Worm (Caenorhabditis elegans) whole organism, L1 larva: ENCODE data around the gene nos-1.

ENCODE experiments used
- C34B4.2 ChIP-seq: sonication (generic microtip); optimal IDR thresholded peaks from 2 replicates; lab custom pipeline; 2017; ENCODE audit warnings: mild to moderate bottlenecking, missing genetic modification characterization, missing compliant biosample characterization
- F16B12.6 ChIP-seq: fragments of 150-350 bp; optimal IDR thresholded peaks from 2 replicates; lab custom pipeline; 2014; ENCODE audit warnings: missing biosample characterization, missing genetic modification characterization
- aha-1 ChIP-seq: fragments of 150-350 bp; optimal IDR thresholded peaks from 2 replicates; lab custom pipeline; 2014; ENCODE audit warnings: missing biosample characterization, missing genetic modification characterization
- alr-1 ChIP-seq: fragments of 200-800 bp; sonication (Bioruptor generic); optimal IDR thresholded peaks from 2 replicates; lab custom pipeline; 2018; ENCODE audit warnings: borderline replicate concordance, mild to moderate bottlenecking, missing genetic modification characterization, missing compliant biosample characterization
- aly-2 ChIP-seq: fragments of 150-350 bp; optimal IDR thresholded peaks from 2 replicates; lab custom pipeline; 2014; ENCODE audit warnings: missing biosample characterization, missing genetic modification characterization
- blmp-1 ChIP-seq: fragments of 150-350 bp; optimal IDR thresholded peaks from 2 replicates; lab custom pipeline; 2014; ENCODE audit warnings: missing biosample characterization, missing genetic modification characterization
- ceh-63 ChIP-seq: fragments of 200-800 bp; sonication (Bioruptor generic); optimal IDR thresholded peaks from 2 replicates; lab custom pipeline; 2018; ENCODE audit warnings: mild to moderate bottlenecking, missing genetic modification characterization, missing compliant biosample characterization
- ceh-8 ChIP-seq: fragments of 200-800 bp; sonication (Bioruptor generic); optimal IDR thresholded peaks from 2 replicates; lab custom pipeline; 2018; ENCODE audit warnings: mild to moderate bottlenecking, missing genetic modification characterization, moderate library complexity, missing compliant biosample characterization
- ces-1 ChIP-seq: fragments of 150-350 bp; optimal IDR thresholded peaks from 2 replicates; lab custom pipeline; 2014; ENCODE audit warnings: missing biosample characterization, missing genetic modification reagents, missing genetic modification characterization
- dpl-1 ChIP-seq, 3 experiments: fragments of 150-350 bp in 2 of 3; sonication (generic microtip) in 1 of 3; optimal IDR thresholded peaks; 2 replicates each; lab custom pipeline; 2014 to 2017; ENCODE audit warnings: missing biosample characterization in 3 of 3, missing genetic modification characterization in 3 of 3, missing genetic modification reagents in 3 of 3
- efl-1 ChIP-seq, 4 experiments: fragments of 150-350 bp; optimal IDR thresholded peaks in 3 of 4; peaks in 1 of 4; 1 replicate in 1 of 4; 2 replicates in 3 of 4; lab custom pipeline; 2014; ENCODE audit warnings: missing biosample characterization in 2 of 4, missing genetic modification characterization in 2 of 4, missing genetic modification reagents in 2 of 4
- efl-3 ChIP-seq: fragments of 200-800 bp; sonication (Bioruptor generic); optimal IDR thresholded peaks from 2 replicates; lab custom pipeline; 2018; ENCODE audit warnings: mild to moderate bottlenecking, missing genetic modification characterization, missing compliant biosample characterization
- egl-13 ChIP-seq: sonication (generic microtip); optimal IDR thresholded peaks from 2 replicates; lab custom pipeline; 2016; ENCODE audit warnings: missing genotype, missing genetic modification reagents, missing genetic modification characterization, missing compliant biosample characterization
- elt-2 ChIP-seq: sonication (generic microtip); optimal IDR thresholded peaks from 2 replicates; lab custom pipeline; 2016; ENCODE audit warnings: missing genetic modification characterization, mild to moderate bottlenecking, inconsistent platforms, missing compliant biosample characterization, missing genetic modification reagents
- fkh-4 ChIP-seq: sonication (generic microtip); optimal IDR thresholded peaks from 2 replicates; lab custom pipeline; 2016; ENCODE audit warnings: missing compliant biosample characterization, missing genetic modification characterization, borderline replicate concordance
- fkh-8 ChIP-seq: sonication (generic microtip); optimal IDR thresholded peaks from 2 replicates; lab custom pipeline; 2016; ENCODE audit warnings: mild to moderate bottlenecking, missing genetic modification characterization, missing compliant biosample characterization
- grh-1 ChIP-seq: fragments of 200-800 bp; sonication (Bioruptor generic); IDR thresholded peaks from 2 replicates; pipeline ENCODE4 v1.3.6; 2022; ENCODE audit warnings: missing genetic modification reagents, missing genetic modification characterization, missing compliant biosample characterization
- hlh-17 ChIP-seq: fragments of 200-800 bp; sonication (Bioruptor generic); optimal IDR thresholded peaks from 2 replicates; lab custom pipeline; 2018; ENCODE audit warnings: missing genetic modification characterization, mild to moderate bottlenecking, missing compliant biosample characterization, moderate library complexity, borderline replicate concordance
- hlh-4 ChIP-seq: sonication (generic microtip); optimal IDR thresholded peaks from 2 replicates; lab custom pipeline; 2016; ENCODE audit warnings: mild to moderate bottlenecking, missing genetic modification characterization, missing compliant biosample characterization
- hpl-2 ChIP-seq: fragments of 150-350 bp; optimal IDR thresholded peaks from 2 replicates; lab custom pipeline; 2014; ENCODE audit warnings: missing biosample characterization, missing genetic modification reagents, missing genetic modification characterization
- lin-13 ChIP-seq: fragments of 150-350 bp; optimal IDR thresholded peaks from 2 replicates; lab custom pipeline; 2014; ENCODE audit warnings: missing biosample characterization, missing genetic modification reagents, missing genetic modification characterization
- lin-14 ChIP-seq: fragments of 200-800 bp; sonication (Bioruptor generic); optimal IDR thresholded peaks from 2 replicates; lab custom pipeline; 2018; ENCODE audit warnings: mild to moderate bottlenecking, missing genetic modification characterization, moderate library complexity, missing compliant biosample characterization
- lin-35 ChIP-seq, 2 experiments: fragments of 150-350 bp; optimal IDR thresholded peaks; 2 replicates each; lab custom pipeline; 2014; ENCODE audit warnings: missing biosample characterization in 2 of 2, missing genetic modification characterization in 2 of 2, missing genetic modification reagents in 2 of 2
- mdl-1 ChIP-seq, 2 experiments: fragments of 150-350 bp; optimal IDR thresholded peaks; 2 replicates each; lab custom pipeline; 2014 to 2017; ENCODE audit warnings: missing biosample characterization in 2 of 2, missing genetic modification characterization in 2 of 2, inconsistent platforms in 1 of 2
- mef-2 ChIP-seq: fragments of 150-350 bp; optimal IDR thresholded peaks from 2 replicates; lab custom pipeline; 2014; ENCODE audit warnings: missing biosample characterization, missing genetic modification characterization
- nhr-20 ChIP-seq: sonication (generic microtip); optimal IDR thresholded peaks from 2 replicates; lab custom pipeline; 2016; ENCODE audit warnings: mild to moderate bottlenecking, missing genetic modification characterization, missing compliant biosample characterization
- nhr-28 ChIP-seq: fragments of 150-350 bp; optimal IDR thresholded peaks from 2 replicates; lab custom pipeline; 2014; ENCODE audit warnings: missing biosample characterization, missing genetic modification characterization
- nhr-71 ChIP-seq: sonication (generic microtip); optimal IDR thresholded peaks from 2 replicates; lab custom pipeline; 2016; ENCODE audit warnings: mild to moderate bottlenecking, missing genetic modification characterization, moderate library complexity, missing compliant biosample characterization
- nhr-76 ChIP-seq: sonication (generic microtip); optimal IDR thresholded peaks from 2 replicates; lab custom pipeline; 2017; ENCODE audit warnings: missing biosample characterization, missing genetic modification characterization
- nhr-77 ChIP-seq: fragments of 150-350 bp; optimal IDR thresholded peaks from 2 replicates; lab custom pipeline; 2014; ENCODE audit warnings: missing biosample characterization, missing genetic modification characterization
- nhr-84 ChIP-seq: sonication (generic microtip); optimal IDR thresholded peaks from 2 replicates; lab custom pipeline; 2017; ENCODE audit warnings: missing biosample characterization, missing genetic modification characterization
- nhr-85 ChIP-seq: sonication (generic microtip); peaks from one replicate; lab custom pipeline; 2016; ENCODE audit warnings: missing genetic modification characterization, inconsistent platforms, missing compliant biosample characterization
- nhr-90 ChIP-seq: sonication (generic microtip); optimal IDR thresholded peaks from 2 replicates; lab custom pipeline; 2016; ENCODE audit warnings: mild to moderate bottlenecking, missing genetic modification characterization, missing compliant biosample characterization; ENCODE audit not compliant: poor library complexity
- pax-3 ChIP-seq: fragments of 200-800 bp; sonication (Bioruptor generic); optimal IDR thresholded peaks from 2 replicates; lab custom pipeline; 2018; ENCODE audit warnings: mild to moderate bottlenecking, missing genetic modification characterization, moderate library complexity, missing compliant biosample characterization
- pqm-1 ChIP-seq: sonication (generic microtip); optimal IDR thresholded peaks from 3 replicates; lab custom pipeline; 2017; ENCODE audit warnings: missing biosample characterization, missing genetic modification characterization
- rnt-1 ChIP-seq: sonication (generic microtip); optimal IDR thresholded peaks from 2 replicates; lab custom pipeline; 2016; ENCODE audit warnings: mild to moderate bottlenecking, missing genetic modification characterization, moderate library complexity, missing compliant biosample characterization
- skn-1 ChIP-seq: fragments of 150-350 bp; optimal IDR thresholded peaks from 2 replicates; lab custom pipeline; 2014; ENCODE audit warnings: missing biosample characterization, missing genetic modification characterization
- sptf-1 ChIP-seq: fragments of 150-350 bp; optimal IDR thresholded peaks from 2 replicates; lab custom pipeline; 2014; ENCODE audit warnings: missing biosample characterization, missing genetic modification characterization
- swsn-7 ChIP-seq: sonication (generic microtip); optimal IDR thresholded peaks from 2 replicates; lab custom pipeline; 2016; ENCODE audit warnings: missing genetic modification characterization, missing compliant biosample characterization
- tbx-2 ChIP-seq: sonication (generic microtip); optimal IDR thresholded peaks from 2 replicates; lab custom pipeline; 2016; ENCODE audit warnings: missing genetic modification characterization, missing compliant biosample characterization
- tlp-1 ChIP-seq: fragments of 150-350 bp; optimal IDR thresholded peaks from 2 replicates; lab custom pipeline; 2014; ENCODE audit warnings: missing biosample characterization, missing genetic modification characterization
- unc-130 ChIP-seq: fragments of 150-350 bp; optimal IDR thresholded peaks from 2 replicates; lab custom pipeline; 2017; ENCODE audit warnings: missing biosample characterization, missing genetic modification characterization, inconsistent platforms
- unc-30 ChIP-seq: sonication (generic microtip); optimal IDR thresholded peaks from 2 replicates; lab custom pipeline; 2017; ENCODE audit warnings: missing biosample characterization, missing genetic modification characterization
- unc-98 ChIP-seq: fragments of 200-800 bp; sonication (Bioruptor generic); IDR thresholded peaks from 2 replicates; pipeline ENCODE4 v1.3.6; 2022; ENCODE audit warnings: missing genetic modification characterization, missing compliant biosample characterization
- zag-1 ChIP-seq: fragments of 150-350 bp; optimal IDR thresholded peaks from 2 replicates; lab custom pipeline; 2014; ENCODE audit warnings: missing biosample characterization, missing genetic modification characterization
- ztf-11 ChIP-seq, 2 experiments: sonication (generic microtip); optimal IDR thresholded peaks; 2 replicates each; lab custom pipeline; 2016 to 2017; ENCODE audit warnings: missing genetic modification characterization in 2 of 2, missing biosample characterization in 1 of 2, missing compliant biosample characterization in 1 of 2

nos-1 gene

ce11 chrII:10982017-10982416, 29.1 kb upstream of the nos-1 start (continued):
- TF ChIP-seq hlh-4 (tag; lab: Kevin White, UChicago) (no peak), nhr-90 (tag; lab: Kevin White, UChicago) (no peak), fkh-8 (tag; lab: Kevin White, UChicago) (no peak), lin-14 (peak; percentile 74), aha-1 (tag; lab: Kevin White, UChicago) (no peak), nhr-28 (tag; lab: Kevin White, UChicago) (no peak), sptf-1 (tag; lab: Kevin White, UChicago) (no peak), efl-3 (GFP tag; lab: Kevin White, UChicago) (no peak), swsn-7 (tag; lab: Kevin White, UChicago) (no peak)
- TF ChIP-seq, all 84 proteins: peak for 7

ce11 chrII:10975239-10975638, 22.3 kb upstream of the nos-1 start, which contains the start of gene ptp-3:
TSS of gene ptp-3 (plus strand) at chrII:10975539.
- no peak for TF ChIP-seq skn-1
- no peak for TF ChIP-seq fkh-8 (tag; lab: Kevin White, UChicago)
- no peak for TF ChIP-seq C34B4.2 (tag; lab: Kevin White, UChicago)
- no peak for TF ChIP-seq zag-1
- TF ChIP-seq F16B12.6 = no peak
- TF ChIP-seq grh-1 (GFP tag; lab: Robert Waterston, UW) = no peak
- TF ChIP-seq dpl-1 (GFP tag; optimal IDR thresholded peaks at IDR 0.05; lab: Kevin White, UChicago) = no peak
- TF ChIP-seq nhr-76 (tag; lab: Kevin White, UChicago) = no peak
- no peak for TF ChIP-seq pax-3 (tag; lab: Kevin White, UChicago)
- no peak for TF ChIP-seq elt-2 (tag; lab: Kevin White, UChicago)
- no peak for TF ChIP-seq alr-1
- no peak for TF ChIP-seq pqm-1 (tag; lab: Kevin White, UChicago)
- no peak for TF ChIP-seq fkh-4
- no peak for TF ChIP-seq unc-130 (tag; lab: Kevin White, UChicago)
- TF ChIP-seq mdl-1 (tag; optimal IDR thresholded peaks at IDR 0.05; lab: Kevin White, UChicago) = no peak
- TF ChIP-seq ztf-11 (tag; optimal IDR thresholded peaks at IDR 0.05; lab: Kevin White, UChicago) = no peak
- TF ChIP-seq rnt-1 (tag; lab: Kevin White, UChicago) = no peak
- TF ChIP-seq efl-1 (optimal IDR thresholded peaks at IDR 0.05; lab: Kevin White, UChicago) = no peak
- no peak for TF ChIP-seq efl-1 (GFP tag; optimal IDR thresholded peaks at IDR 0.05 in 1 of 2; lab: Kevin White, UChicago)
- no peak for TF ChIP-seq nhr-20 (tag; lab: Kevin White, UChicago)
- TF ChIP-seq ceh-63 (GFP tag; lab: Kevin White, UChicago) = no peak

ce11 chrII:10971677-10972076, 18.7 kb upstream of the nos-1 start:
- TF ChIP-seq lin-14 = peak; percentile 35
- TF ChIP-seq tlp-1 = no peak

ce11 chrII:10970625-10971024, 17.7 kb upstream of the nos-1 start:
- TF ChIP-seq unc-30 (tag; lab: Kevin White, UChicago) = no peak
- TF ChIP-seq pax-3 (tag; lab: Kevin White, UChicago) = no peak
- TF ChIP-seq hlh-4 (tag; lab: Kevin White, UChicago) = no peak
- TF ChIP-seq alr-1 = no peak
- TF ChIP-seq mef-2 (tag; lab: Kevin White, UChicago) = no peak
- no peak for TF ChIP-seq lin-35 (GFP tag; optimal IDR thresholded peaks at IDR 0.05; lab: Kevin White, UChicago)
- no peak for TF ChIP-seq unc-98 (GFP tag; lab: Robert Waterston, UW)
- no peak for TF ChIP-seq elt-2 (tag; lab: Kevin White, UChicago)
- TF ChIP-seq tbx-2 = no peak
- TF ChIP-seq nhr-77 (tag; lab: Kevin White, UChicago) = no peak
- no peak for TF ChIP-seq lin-13 (GFP tag; lab: Kevin White, UChicago)
- TF ChIP-seq nhr-28 (tag; lab: Kevin White, UChicago) = no peak
- TF ChIP-seq egl-13 (tag; lab: Kevin White, UChicago) = peak; percentile 69
- no peak for TF ChIP-seq hpl-2 (GFP tag; lab: Kevin White, UChicago)
- no peak for TF ChIP-seq zag-1
- no peak for TF ChIP-seq ces-1 (GFP tag; lab: Kevin White, UChicago)
- no peak for TF ChIP-seq aha-1 (tag; lab: Kevin White, UChicago)
- TF ChIP-seq nhr-71 (tag; lab: Kevin White, UChicago) = no peak
- no peak for TF ChIP-seq efl-1 (optimal IDR thresholded peaks at IDR 0.05; lab: Kevin White, UChicago)
- peak in 1 of 2 experiments; percentile 28 for TF ChIP-seq efl-1 (GFP tag; optimal IDR thresholded peaks at IDR 0.05 in 1 of 2; lab: Kevin White, UChicago)
- no peak for TF ChIP-seq hlh-17 (GFP tag; lab: Kevin White, UChicago)
- no peak for TF ChIP-seq ceh-63 (GFP tag; lab: Kevin White, UChicago)
- TF ChIP-seq nhr-85 = no peak
- no peak for TF ChIP-seq blmp-1 (tag; lab: Kevin White, UChicago)
- TF ChIP-seq sptf-1 (tag; lab: Kevin White, UChicago) = no peak
- TF ChIP-seq C34B4.2 (tag; lab: Kevin White, UChicago) = no peak
- no peak for TF ChIP-seq aly-2 (tag; lab: Kevin White, UChicago)
- no peak for TF ChIP-seq ceh-8 (GFP tag; lab: Kevin White, UChicago)
- no peak for TF ChIP-seq nhr-84 (tag; lab: Kevin White, UChicago)
